Fruit fly (Drosophila melanogaster) S2 (cell line): Measurements from ENCODE around the gene CG8202.

ENCODE experiments used
- CG8478 ChIP-seq: fragments of >200 bp; optimal IDR thresholded peaks from 2 replicates; lab custom pipeline; 2018
- CTCF ChIP-seq, 2 experiments: fragments of >200 bp; optimal IDR thresholded peaks; 2 replicates each; lab custom pipeline; 2018

CG8202 gene

DNA sequence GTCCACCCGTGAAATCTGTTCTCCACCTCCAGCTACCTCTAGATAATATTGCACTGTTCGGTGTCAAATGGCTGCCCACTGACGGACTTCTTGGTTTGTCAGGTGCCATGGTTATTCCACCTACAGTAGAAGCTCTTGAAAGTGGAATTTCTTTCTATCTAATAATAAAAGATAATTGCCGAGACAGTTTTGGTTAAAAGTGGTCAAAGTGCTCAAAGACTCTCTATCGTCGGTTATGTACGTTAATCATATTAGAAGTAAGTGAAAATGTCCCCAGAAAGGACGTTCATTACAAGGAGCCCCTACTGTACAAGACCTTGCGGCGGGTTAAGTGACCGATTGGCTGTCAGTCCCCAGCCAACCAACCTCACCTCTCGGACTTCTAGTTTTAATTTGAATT lies 12.3 kb downstream of the CG8202 start:
- TF ChIP-seq CTCF (optimal IDR thresholded peaks at IDR 0.05; lab: Kevin White, UChicago) (no peak), CG8478 (lab: Kevin White, UChicago) (no peak)

DNA sequence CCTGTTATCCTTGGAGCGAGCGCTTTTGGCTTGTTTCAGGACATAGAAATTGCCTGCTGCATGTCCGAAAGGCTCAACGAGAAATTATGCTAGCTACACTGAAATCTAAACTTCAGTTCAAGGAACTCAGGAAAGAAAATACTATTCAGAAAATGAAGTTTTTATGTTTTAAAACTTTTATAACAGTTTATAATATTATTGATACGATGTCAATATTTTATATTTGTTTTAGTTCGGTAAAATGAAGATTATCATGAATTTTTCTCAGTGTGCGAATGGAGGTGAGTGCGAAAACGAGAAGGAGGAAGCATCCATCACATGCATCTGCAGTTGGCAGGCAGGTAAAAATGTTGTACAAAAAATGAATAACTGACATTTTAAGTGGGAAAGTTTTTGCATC lies 14.5 kb downstream of the CG8202 start:
- TF ChIP-seq CTCF (optimal IDR thresholded peaks at IDR 0.05; lab: Kevin White, UChicago) = no peak
- no peak for TF ChIP-seq CG8478 (lab: Kevin White, UChicago)

DNA sequence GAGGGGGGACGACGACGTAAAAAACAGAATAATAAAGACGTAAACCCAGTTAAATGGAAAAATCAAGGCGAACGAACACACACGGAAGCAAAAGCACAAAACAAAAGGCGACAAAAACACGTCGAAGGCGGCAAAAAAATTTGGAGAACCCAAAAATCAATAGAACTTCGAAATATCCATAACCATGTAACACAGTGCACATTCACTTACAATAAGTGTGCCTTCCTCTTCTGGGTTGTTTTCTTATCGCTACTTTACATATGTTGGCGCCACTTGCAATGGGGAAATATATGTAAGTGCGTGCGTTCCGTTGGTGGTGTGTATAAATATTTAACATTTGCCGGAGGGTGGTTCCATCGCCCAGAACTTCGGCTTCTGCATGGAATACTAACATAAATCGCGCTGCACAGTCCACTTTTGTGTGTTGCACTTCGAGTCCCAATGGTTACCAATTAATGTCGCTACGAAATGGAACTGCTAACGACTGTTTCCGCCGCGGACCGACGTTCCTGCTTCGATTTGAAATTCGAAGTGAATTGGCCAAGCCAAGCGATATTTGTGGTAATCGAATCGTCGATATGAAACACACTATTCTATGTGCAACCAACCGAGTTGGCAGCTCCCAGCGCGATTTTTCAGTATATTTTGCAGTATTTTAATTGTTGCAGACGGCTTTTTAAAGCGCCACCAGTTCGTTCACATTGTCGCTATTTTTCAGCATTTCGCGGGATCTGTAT lies 15.4 kb downstream of the CG8202 start, which contains the start of the genes CG9801 and Nasp:
TSS of gene CG9801 (minus strand) at position 542 of the 737 bp plus-strand sequence.
TSS of gene Nasp (plus strand) at position 665 of the 737 bp plus-strand sequence.
- TF ChIP-seq CG8478 (lab: Kevin White, UChicago) (no peak), CTCF (optimal IDR thresholded peaks at IDR 0.05; lab: Kevin White, UChicago) (peak; percentile 45 to 51)

DNA sequence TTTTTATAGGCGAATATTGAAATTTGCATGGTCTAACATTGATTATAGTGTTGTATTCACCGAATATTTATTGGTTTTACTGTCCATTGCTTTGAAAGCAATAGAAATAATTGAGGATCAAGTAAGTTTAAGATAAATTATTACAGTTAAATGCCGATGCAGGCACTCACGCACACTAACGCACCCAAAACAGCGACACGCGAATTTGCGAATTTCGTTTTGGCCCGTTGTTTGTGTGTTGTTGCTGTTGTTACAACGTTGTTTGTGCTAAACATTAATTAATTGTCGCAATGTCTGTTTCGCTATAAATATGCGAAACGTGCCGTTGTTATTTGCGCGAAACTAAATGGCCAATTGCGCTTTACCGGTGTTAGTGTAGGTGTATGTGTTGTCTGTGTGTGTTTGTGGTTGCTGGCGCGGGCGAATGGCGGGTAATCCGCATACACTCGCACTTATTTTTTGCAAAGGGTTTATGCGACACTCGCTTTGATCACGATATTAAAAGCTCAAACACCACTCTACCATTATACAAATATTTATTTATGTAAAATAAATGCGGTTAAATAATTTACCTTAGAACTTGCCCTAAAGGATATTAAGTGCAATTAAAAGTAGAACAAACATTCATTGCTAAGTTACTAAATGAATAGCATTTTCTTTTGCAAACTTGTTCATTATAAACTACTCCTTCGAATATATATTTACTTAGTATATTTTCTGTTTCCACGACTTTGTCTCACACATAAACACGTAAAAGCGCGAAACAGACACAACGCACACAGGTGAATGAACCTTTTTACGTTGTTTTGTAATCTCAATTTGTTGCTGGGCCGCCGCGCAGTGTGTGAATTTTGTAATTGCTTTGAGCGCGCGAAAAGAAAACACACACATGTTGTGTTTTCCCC lies 16.2 kb downstream of the CG8202 start:
- no peak for TF ChIP-seq CG8478 (lab: Kevin White, UChicago)
- TF ChIP-seq CTCF (optimal IDR thresholded peaks at IDR 0.05; lab: Kevin White, UChicago) = no peak

DNA sequence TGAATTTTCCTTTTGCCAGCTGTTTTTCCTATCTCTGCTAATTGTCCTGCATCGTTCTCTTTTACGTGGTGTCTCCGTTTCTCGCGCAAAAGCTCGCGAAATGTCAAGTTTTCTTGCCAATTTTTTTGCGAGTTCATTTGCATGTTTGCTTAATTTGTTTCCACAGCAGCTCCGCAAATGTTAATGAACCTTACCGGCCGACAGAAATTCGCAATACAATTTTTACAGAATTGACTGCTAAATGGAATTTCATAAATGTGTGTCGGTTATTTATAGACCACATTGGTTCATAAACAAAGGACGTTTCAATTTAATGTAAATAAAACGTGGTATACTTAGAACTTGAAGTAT lies 16.9 kb downstream of the CG8202 start:
- no peak for TF ChIP-seq CG8478 (lab: Kevin White, UChicago)
- TF ChIP-seq CTCF (optimal IDR thresholded peaks at IDR 0.05; lab: Kevin White, UChicago) = no peak

DNA sequence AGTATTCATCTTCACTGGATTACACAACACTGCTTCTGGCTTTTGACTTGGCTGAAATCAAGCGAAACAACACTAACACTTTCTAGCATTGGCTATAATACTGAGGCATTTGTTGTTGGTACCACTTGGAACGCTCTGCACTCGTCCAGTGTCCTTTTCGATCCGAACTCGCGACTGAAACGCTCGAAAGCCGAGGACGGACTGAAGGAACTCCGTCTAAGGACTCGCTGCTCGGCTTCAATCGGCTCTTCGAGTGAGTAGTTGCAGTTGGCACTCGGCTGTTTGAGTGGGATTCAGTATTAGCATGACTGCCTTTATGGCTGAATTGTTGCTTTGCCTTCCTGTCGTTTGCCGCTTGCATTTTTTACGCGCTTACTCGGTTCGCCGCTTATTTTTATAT lies 36.1 kb downstream of the CG8202 start, which contains the start of the genes CG34135 and CG11768:
TSS of gene CG34135 (minus strand) at position 194 of the 400 bp plus-strand sequence.
TSS of gene CG11768 (minus strand) at position 203 of the 400 bp plus-strand sequence.
- TF ChIP-seq CTCF (optimal IDR thresholded peaks at IDR 0.05; lab: Kevin White, UChicago) (no peak), CG8478 (lab: Kevin White, UChicago) (no peak)

DNA sequence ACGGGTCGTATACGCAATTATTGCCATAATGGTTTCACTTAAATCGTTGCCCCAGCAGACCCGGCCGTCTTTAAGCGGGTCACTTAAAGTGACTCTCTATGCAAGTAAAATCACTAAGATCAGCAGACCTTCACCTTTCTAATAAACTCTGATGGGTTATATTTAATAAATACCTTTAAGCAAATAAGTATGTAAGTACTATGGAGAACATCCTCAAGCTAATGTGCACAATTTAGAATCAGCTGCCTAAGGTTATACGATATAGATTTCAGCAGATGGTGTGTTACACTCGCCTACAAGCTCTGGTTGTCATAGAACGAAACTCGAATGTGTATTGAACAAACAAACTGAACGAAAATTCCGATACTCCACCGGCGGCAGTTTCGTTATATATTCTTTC lies 37.2 kb downstream of the CG8202 start, which contains the start of gene CG8236:
TSS of gene CG8236 (plus strand) at position 301 of the 400 bp plus-strand sequence.
- TF ChIP-seq CTCF (optimal IDR thresholded peaks at IDR 0.05; lab: Kevin White, UChicago) (no peak), CG8478 (lab: Kevin White, UChicago) (no peak)

DNA sequence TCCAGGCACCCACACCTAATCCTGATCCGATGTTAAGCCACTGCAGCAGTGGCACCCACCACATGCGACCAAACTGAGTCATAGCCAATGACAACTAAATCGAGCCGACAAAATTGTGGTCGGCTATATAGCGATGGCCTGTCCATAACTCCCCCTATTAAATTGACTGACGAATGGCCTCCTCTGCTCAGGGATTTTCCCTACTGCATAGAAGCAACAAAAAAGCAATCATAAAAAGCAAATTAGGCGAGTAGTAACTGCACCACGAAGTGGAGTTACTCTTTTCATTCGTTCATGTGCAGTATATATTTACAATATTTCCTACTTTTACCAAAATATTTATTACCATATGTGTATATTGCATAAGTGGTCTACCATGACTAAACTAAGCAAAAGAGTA lies 40.7 kb downstream of the CG8202 start, which contains the start of gene CG13318:
TSS of gene CG13318 (minus strand) at position 101 of the 400 bp plus-strand sequence.
- no peak for TF ChIP-seq CG8478 (lab: Kevin White, UChicago)
- TF ChIP-seq CTCF (optimal IDR thresholded peaks at IDR 0.05; lab: Kevin White, UChicago) = no peak

DNA sequence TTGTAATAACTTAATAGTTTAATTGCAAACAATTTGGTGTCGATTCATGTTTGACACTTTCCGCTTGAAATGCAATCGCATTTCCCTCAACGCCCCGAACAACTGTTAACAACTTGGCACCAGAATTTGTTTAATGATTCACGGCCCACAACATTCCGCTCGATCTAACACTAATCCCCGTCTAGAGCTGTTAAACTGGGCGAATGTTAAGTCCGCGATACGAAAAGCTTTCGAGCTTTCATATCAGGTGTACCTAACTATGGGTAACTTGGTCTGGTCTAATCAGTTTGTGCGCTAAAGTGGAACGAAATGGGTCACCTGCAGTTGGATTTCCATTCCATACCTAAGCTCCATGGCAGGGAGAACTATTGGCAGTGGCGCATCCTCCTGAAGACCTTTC lies 41.2 kb downstream of the CG8202 start, which contains the start of gene CG34301:
TSS of gene CG34301 (plus strand) at position 301 of the 400 bp plus-strand sequence.
- TF ChIP-seq CTCF (optimal IDR thresholded peaks at IDR 0.05; lab: Kevin White, UChicago) (no peak), CG8478 (lab: Kevin White, UChicago) (no peak)

DNA sequence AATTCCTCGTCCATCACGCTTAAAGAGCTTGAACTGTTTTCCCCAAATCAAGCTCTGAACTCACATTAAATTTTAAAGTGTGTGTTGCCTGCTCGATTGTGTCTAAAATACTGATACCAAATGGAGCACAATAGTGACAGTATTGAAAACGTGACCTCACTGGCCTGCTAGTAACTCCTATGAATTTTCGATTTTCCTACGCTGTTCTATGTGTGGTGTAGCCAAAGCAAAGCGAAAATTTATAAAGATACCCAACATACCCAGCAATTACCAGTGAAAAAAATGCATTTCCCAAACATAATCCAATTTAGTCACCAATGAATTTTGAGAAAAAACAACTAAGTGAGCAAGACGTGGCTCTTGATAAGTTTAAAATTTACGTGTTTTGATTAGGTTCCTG lies 47.9 kb downstream of the CG8202 start, which contains the start of gene CG33191:
TSS of gene CG33191 (minus strand) at position 101 of the 400 bp plus-strand sequence.
- TF ChIP-seq CTCF (optimal IDR thresholded peaks at IDR 0.05; lab: Kevin White, UChicago) = no peak
- no peak for TF ChIP-seq CG8478 (lab: Kevin White, UChicago)

DNA sequence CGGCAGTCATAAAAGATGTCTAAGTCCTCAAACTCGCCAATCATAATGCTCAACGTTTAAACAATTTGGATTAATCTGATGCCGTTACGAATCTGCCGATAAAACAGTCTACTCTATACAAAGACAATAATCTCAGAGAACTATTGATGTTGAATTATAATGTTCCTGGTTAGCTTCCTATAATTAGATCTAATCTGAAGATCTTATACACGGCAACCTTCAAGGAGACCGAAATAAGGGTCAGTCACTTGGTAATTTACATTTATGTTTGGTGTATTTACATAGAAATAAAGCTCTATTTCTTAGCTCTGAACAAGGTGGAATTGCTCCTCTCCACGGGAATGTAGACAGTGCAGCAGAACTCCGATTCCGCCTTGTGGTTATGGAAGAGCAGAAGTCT lies 48.8 kb downstream of the CG8202 start, which contains the start of gene CG33189:
TSS of gene CG33189 (minus strand) at position 101 of the 400 bp plus-strand sequence.
- TF ChIP-seq CTCF (optimal IDR thresholded peaks at IDR 0.05; lab: Kevin White, UChicago) (no peak), CG8478 (lab: Kevin White, UChicago) (no peak)

DNA sequence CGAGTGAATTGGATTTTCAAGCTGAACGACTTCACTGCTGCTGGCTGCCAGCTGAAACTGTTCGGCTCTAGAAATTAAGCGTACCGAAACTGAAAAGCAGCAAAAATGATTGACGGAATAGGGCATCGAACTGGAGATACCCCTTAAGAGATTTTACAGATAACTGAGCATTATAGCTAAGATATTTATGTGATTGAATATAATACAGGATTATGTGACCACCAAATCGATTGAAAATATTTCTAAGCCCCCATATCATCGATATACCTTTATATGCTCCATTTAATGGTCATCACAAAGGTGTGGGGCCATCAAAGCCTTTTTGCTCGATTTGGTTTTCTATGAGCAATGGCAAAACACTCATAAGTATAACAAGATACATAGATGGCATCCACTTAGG lies 52.9 kb downstream of the CG8202 start:
- no peak for TF ChIP-seq CG8478 (lab: Kevin White, UChicago)
- TF ChIP-seq CTCF (optimal IDR thresholded peaks at IDR 0.05; lab: Kevin White, UChicago) = no peak
